Fruit fly (Drosophila melanogaster) whole organism, embryonic: ENCODE results near the gene Gpdh1.

Source experiments
- Antp ChIP-seq: fragments of 200-800 bp; sonication (Bioruptor generic); optimal IDR thresholded peaks from 3 replicates; lab custom pipeline; 2016; ENCODE audit warnings: missing biosample characterization, missing genetic modification characterization
- Awh ChIP-seq: fragments of 200-800 bp; sonication (Bioruptor generic); IDR thresholded peaks from 2 replicates; pipeline ENCODE4, ENCODE4 v1.3.6; 2022; ENCODE audit warnings: missing biosample characterization, missing genetic modification characterization
- CG10431 ChIP-seq: fragments of 200-800 bp; sonication (Bioruptor generic); optimal IDR thresholded peaks from 3 replicates; lab custom pipeline; 2018; ENCODE audit warnings: missing biosample characterization, mild to moderate bottlenecking, missing genetic modification characterization
- CG10959 ChIP-seq: fragments of 200-800 bp; sonication (Bioruptor generic); IDR thresholded peaks from 2 replicates; pipeline ENCODE4 v1.3.6; 2022; ENCODE audit warnings: missing biosample characterization, missing genetic modification characterization
- CG12071 ChIP-seq: fragments of 200-800 bp; sonication (Bioruptor generic); optimal IDR thresholded peaks from 3 replicates; lab custom pipeline; 2018; ENCODE audit warnings: missing biosample characterization, mild to moderate bottlenecking, missing genetic modification characterization
- CG1233 ChIP-seq: fragments of 200-800 bp; sonication (Bioruptor generic); optimal IDR thresholded peaks from 4 replicates; lab custom pipeline; 2018; ENCODE audit warnings: missing biosample characterization, mild to moderate bottlenecking, missing genetic modification characterization
- CG13123 ChIP-seq: fragments of 200-800 bp; sonication (Bioruptor generic); optimal IDR thresholded peaks from 2 replicates; lab custom pipeline; 2016; ENCODE audit warnings: missing biosample characterization, missing genetic modification characterization
- CG13894 ChIP-seq: fragments of 200-800 bp; sonication (Bioruptor generic); optimal IDR thresholded peaks from 3 replicates; lab custom pipeline; 2018; ENCODE audit warnings: missing biosample characterization, mild to moderate bottlenecking, missing genetic modification characterization, moderate library complexity
- CG1602 ChIP-seq: fragments of 200-800 bp; sonication (Bioruptor generic); optimal IDR thresholded peaks from 3 replicates; lab custom pipeline; 2016; ENCODE audit warnings: missing biosample characterization, missing genetic modification characterization
- CG17612 ChIP-seq: fragments of 200-800 bp; sonication (Bioruptor generic); IDR thresholded peaks from 2 replicates; pipeline ENCODE4 v1.3.6; 2022; ENCODE audit warnings: missing biosample characterization, missing genetic modification characterization
- CG1792 ChIP-seq: fragments of 200-800 bp; sonication (Bioruptor generic); optimal IDR thresholded peaks from 2 replicates; lab custom pipeline; 2016; ENCODE audit warnings: missing biosample characterization, missing genetic modification characterization
- CG2889 ChIP-seq: fragments of 200-800 bp; sonication (Bioruptor generic); IDR thresholded peaks from 3 replicates; pipeline ENCODE4 v1.3.6; 2022; ENCODE audit warnings: missing biosample characterization, missing genetic modification characterization
- CG30020 ChIP-seq: fragments of 200-800 bp; optimal IDR thresholded peaks from 2 replicates; lab custom pipeline; 2019; ENCODE audit warnings: missing biosample characterization, mild to moderate bottlenecking, missing genetic modification characterization, moderate library complexity
- CG32772 ChIP-seq: fragments of 200-800 bp; sonication (Bioruptor generic); IDR thresholded peaks from 2 replicates; pipeline ENCODE4 v1.3.6; 2022; ENCODE audit warnings: missing biosample characterization, missing genetic modification characterization
- CG34376 ChIP-seq: fragments of 200-800 bp; sonication (Bioruptor generic); optimal IDR thresholded peaks from 2 replicates; lab custom pipeline; 2018; ENCODE audit warnings: missing biosample characterization, mild to moderate bottlenecking, missing genetic modification characterization
- CG4617 ChIP-seq: fragments of 200-800 bp; sonication (Bioruptor generic); optimal IDR thresholded peaks from 3 replicates; lab custom pipeline; 2016; ENCODE audit warnings: missing biosample characterization, missing genetic modification characterization, borderline replicate concordance
- CG5180 ChIP-seq: fragments of 200-800 bp; sonication (Bioruptor generic); optimal IDR thresholded peaks from 3 replicates; lab custom pipeline; 2017; ENCODE audit warnings: missing biosample characterization, missing genetic modification characterization, mild to moderate bottlenecking, moderate library complexity, missing genetic modification reagents
- CG7745 ChIP-seq: fragments of 200-800 bp; sonication (Bioruptor generic); optimal IDR thresholded peaks from 2 replicates; lab custom pipeline; 2018; ENCODE audit warnings: missing biosample characterization, mild to moderate bottlenecking, missing genetic modification characterization, moderate library complexity
- CG8281 ChIP-seq: fragments of 200-800 bp; sonication (Bioruptor generic); optimal IDR thresholded peaks from 2 replicates; lab custom pipeline; 2018; ENCODE audit warnings: missing biosample characterization, mild to moderate bottlenecking, missing genetic modification characterization, moderate library complexity
- CG8944 ChIP-seq: fragments of 200-800 bp; sonication (Bioruptor generic); optimal IDR thresholded peaks from 3 replicates; lab custom pipeline; 2016; ENCODE audit warnings: missing biosample characterization, missing genetic modification characterization
- E2f1 ChIP-seq: fragments of 200-800 bp; sonication (Bioruptor generic); IDR thresholded peaks from 2 replicates; pipeline ENCODE4 v1.3.6; 2022; ENCODE audit warnings: missing biosample characterization, missing genetic modification characterization
- ERR ChIP-seq: fragments of 200-800 bp; sonication (Bioruptor generic); optimal IDR thresholded peaks from 2 replicates; lab custom pipeline; 2016; ENCODE audit warnings: missing biosample characterization, missing genetic modification characterization
- Eip74EF ChIP-seq, 2 experiments: fragments of 200-800 bp in 1 of 2; fragments of >200 bp in 1 of 2; sonication (Bioruptor generic) in 1 of 2; optimal IDR thresholded peaks; 2 replicates each; lab custom pipeline; 2017 to 2019; ENCODE audit warnings: missing biosample characterization in 2 of 2, missing genetic modification characterization in 2 of 2, mild to moderate bottlenecking in 1 of 2, moderate library complexity in 1 of 2
- Fer1 ChIP-seq: fragments of 200-800 bp; sonication (Bioruptor generic); optimal IDR thresholded peaks from 2 replicates; lab custom pipeline; 2017; ENCODE audit warnings: missing biosample characterization, mild to moderate bottlenecking, missing genetic modification characterization
- HmgD ChIP-seq: fragments of 200-800 bp; sonication (Bioruptor generic); optimal IDR thresholded peaks from 3 replicates; lab custom pipeline; 2016; ENCODE audit warnings: missing biosample characterization, missing genetic modification characterization
- Hmr ChIP-seq: fragments of 200-800 bp; sonication (Bioruptor generic); optimal IDR thresholded peaks from 3 replicates; lab custom pipeline; 2017; ENCODE audit warnings: mild to moderate bottlenecking, missing biosample characterization, missing genetic modification reagents, missing genetic modification characterization
- Mes4 ChIP-seq: fragments of 200-800 bp; sonication (Bioruptor generic); optimal IDR thresholded peaks from 2 replicates; lab custom pipeline; 2016; ENCODE audit warnings: missing biosample characterization, missing genetic modification characterization
- Myb ChIP-seq: fragments of 200-800 bp; sonication (Bioruptor generic); optimal IDR thresholded peaks from 2 replicates; lab custom pipeline; 2016; ENCODE audit warnings: missing biosample characterization, missing genetic modification characterization
- NfI ChIP-seq: fragments of 200-800 bp; sonication (Bioruptor generic); optimal IDR thresholded peaks from 3 replicates; lab custom pipeline; 2018; ENCODE audit warnings: missing biosample characterization, mild to moderate bottlenecking, missing genetic modification characterization, moderate library complexity
- Sox100B ChIP-seq: fragments of 200-800 bp; sonication (Bioruptor generic); optimal IDR thresholded peaks from 3 replicates; lab custom pipeline; 2018; ENCODE audit warnings: missing biosample characterization, mild to moderate bottlenecking, missing genetic modification characterization
- Stat92E ChIP-seq, 3 experiments: fragments of >200 bp in 2 of 3; fragments of 200-800 bp in 1 of 3; sonication (Bioruptor generic) in 1 of 3; optimal IDR thresholded peaks; 2 replicates each; lab custom pipeline; 2017 to 2019; ENCODE audit warnings: missing biosample characterization in 3 of 3, missing genetic modification characterization in 3 of 3, mild to moderate bottlenecking in 1 of 3, moderate library complexity in 1 of 3
- Tbp ChIP-seq: fragments of >200 bp; optimal IDR thresholded peaks from 2 replicates; lab custom pipeline; 2018; ENCODE audit warnings: missing biosample characterization, missing genetic modification characterization
- Xbp1 ChIP-seq: fragments of 200-800 bp; sonication (Bioruptor generic); optimal IDR thresholded peaks from 3 replicates; lab custom pipeline; 2016; ENCODE audit warnings: missing biosample characterization, mild to moderate bottlenecking, missing genetic modification characterization
- caup ChIP-seq: fragments of 200-800 bp; sonication (Bioruptor generic); optimal IDR thresholded peaks from 3 replicates; lab custom pipeline; 2017; ENCODE audit warnings: missing biosample characterization, mild to moderate bottlenecking, missing genetic modification characterization, moderate library complexity; ENCODE audit not compliant: severe bottlenecking
- crol ChIP-seq: fragments of 200-800 bp; sonication (Bioruptor generic); IDR thresholded peaks from 2 replicates; pipeline ENCODE4 v1.3.6; 2022; ENCODE audit warnings: missing biosample characterization, missing genetic modification characterization
- cwo ChIP-seq: fragments of 200-800 bp; sonication (Bioruptor generic); optimal IDR thresholded peaks from 3 replicates; lab custom pipeline; 2017; ENCODE audit warnings: missing biosample characterization, missing genetic modification characterization, mild to moderate bottlenecking, moderate library complexity, missing genetic modification reagents
- esg ChIP-seq: fragments of 200-800 bp; sonication (Bioruptor generic); conservative IDR thresholded peaks from 2 replicates; pipeline ENCODE4 v1.3.6; 2022; ENCODE audit warnings: missing biosample characterization, missing genetic modification characterization
- exex ChIP-seq: fragments of 200-800 bp; sonication (Bioruptor generic); optimal IDR thresholded peaks from 4 replicates; lab custom pipeline; 2018; ENCODE audit warnings: missing biosample characterization, mild to moderate bottlenecking, missing genetic modification characterization, moderate library complexity
- gem ChIP-seq: fragments of 200-800 bp; sonication (Bioruptor generic); optimal IDR thresholded peaks from 2 replicates; lab custom pipeline; 2019; ENCODE audit warnings: missing biosample characterization, mild to moderate bottlenecking, missing genetic modification characterization, moderate library complexity
- grn ChIP-seq: fragments of 200-800 bp; sonication (Bioruptor generic); optimal IDR thresholded peaks from 3 replicates; lab custom pipeline; 2017; ENCODE audit warnings: missing biosample characterization, missing genetic modification characterization
- gt ChIP-seq: fragments of 200-800 bp; sonication (Bioruptor generic); IDR thresholded peaks from 2 replicates; pipeline ENCODE4 v1.3.6; 2022; ENCODE audit warnings: missing biosample characterization, missing genetic modification characterization
- kay ChIP-seq: fragments of 200-800 bp; sonication (Bioruptor generic); optimal IDR thresholded peaks from 2 replicates; lab custom pipeline; 2016; ENCODE audit warnings: missing biosample characterization, missing genetic modification characterization
- phol ChIP-seq: fragments of 200-800 bp; sonication (Bioruptor generic); optimal IDR thresholded peaks from 3 replicates; lab custom pipeline; 2018; ENCODE audit warnings: missing biosample characterization, mild to moderate bottlenecking, missing genetic modification characterization, moderate library complexity
- shn ChIP-seq: fragments of 200-800 bp; sonication (Bioruptor generic); optimal IDR thresholded peaks from 3 replicates; lab custom pipeline; 2016; ENCODE audit warnings: missing biosample characterization, missing genetic modification characterization
- sna ChIP-seq: fragments of 200-800 bp; sonication (Bioruptor generic); IDR thresholded peaks from 2 replicates; pipeline ENCODE4 v1.3.6; 2022; ENCODE audit warnings: missing biosample characterization, missing genetic modification characterization; ENCODE audit not compliant: partially characterized antibody
- sug ChIP-seq: fragments of 200-800 bp; optimal IDR thresholded peaks from 2 replicates; lab custom pipeline; 2019; ENCODE audit warnings: missing biosample characterization, mild to moderate bottlenecking, missing genetic modification characterization, moderate library complexity
- tio ChIP-seq: fragments of 200-800 bp; sonication (Bioruptor generic); optimal IDR thresholded peaks from 2 replicates; lab custom pipeline; 2017; ENCODE audit warnings: missing biosample characterization, missing genetic modification characterization, inconsistent platforms
- trh ChIP-seq: fragments of 200-800 bp; sonication (Bioruptor generic); optimal IDR thresholded peaks from 2 replicates; lab custom pipeline; 2016; ENCODE audit warnings: missing biosample characterization, missing genetic modification characterization
- twi ChIP-seq: fragments of 200-800 bp; optimal IDR thresholded peaks from 2 replicates; lab custom pipeline; 2019; ENCODE audit warnings: missing biosample characterization, mild to moderate bottlenecking, missing genetic modification characterization, moderate library complexity

The Gpdh1 gene

dm6 chr2L:5982334-5982987, 39.0 kb downstream of the Gpdh1 start (continued):
- TF ChIP-seq CG7745 (tag; lab: Kevin White, UChicago) (no peak), Sox100B (GFP tag; lab: Kevin White, UChicago) (peak; percentile 7), CG8944 (GFP tag; lab: Kevin White, UChicago) (no peak), CG13123 (GFP tag; lab: Kevin White, UChicago) (no peak), CG2889 (GFP tag; lab: Robert Waterston, UW) (no peak), CG1792 (GFP tag; lab: Kevin White, UChicago) (no peak), phol (no peak), CG1233 (peak; percentile 33), Awh (GFP tag; lab: Robert Waterston, UW) (no peak), CG10959 (no peak), Tbp (GFP tag; lab: Kevin White, UChicago) (no peak), CG5180 (GFP tag; lab: Kevin White, UChicago) (peak; percentile 93), kay (GFP tag; lab: Kevin White, UChicago) (peak; percentile 2), caup (peak; percentile 59), cwo (no peak), HmgD (GFP tag; lab: Kevin White, UChicago) (peak; percentile 43), trh (GFP tag; lab: Kevin White, UChicago) (no peak), exex (peak; percentile 4), ERR (GFP tag; lab: Kevin White, UChicago) (peak; percentile 53), esg (no peak), Fer1 (GFP tag; lab: Kevin White, UChicago) (peak; percentile 47), CG32772 (GFP tag; lab: Robert Waterston, UW) (no peak), grn (GFP tag; lab: Kevin White, UChicago) (peak; percentile 36), CG13894 (tag; lab: Kevin White, UChicago) (peak; percentile 68), CG17612 (GFP tag; lab: Robert Waterston, UW) (no peak), Mes4 (GFP tag; lab: Kevin White, UChicago) (peak; percentile 23), gt (GFP tag; lab: Robert Waterston, UW) (no peak), CG4617 (GFP tag; lab: Kevin White, UChicago) (no peak), Antp (GFP tag; lab: Kevin White, UChicago) (peak; percentile 11), CG1602 (GFP tag; lab: Kevin White, UChicago) (peak; percentile 2), Eip74EF (GFP tag; optimal IDR thresholded peaks at IDR 0.05; lab: Kevin White, UChicago) (peak in 1 of 2 experiments; percentile 41), CG12071 (GFP tag; lab: Kevin White, UChicago) (peak; percentile 45), CG8281 (tag; lab: Kevin White, UChicago) (no peak), CG30020 (tag; lab: Kevin White, UChicago) (no peak), twi (tag; lab: Kevin White, UChicago) (peak; percentile 15), CG10431 (GFP tag; lab: Kevin White, UChicago) (peak; percentile 34), sna (GFP tag; lab: Robert Waterston, UW) (no peak), sug (tag; lab: Kevin White, UChicago) (peak; percentile 75), Hmr (GFP tag; lab: Kevin White, UChicago) (peak; percentile 53), NfI (GFP tag; lab: Kevin White, UChicago) (peak; percentile 30), Xbp1 (GFP tag; lab: Kevin White, UChicago) (peak; percentile 26), Myb (peak; percentile 41), gem (tag; lab: Kevin White, UChicago) (no peak), tio (no peak), CG34376 (GFP tag; lab: Kevin White, UChicago) (peak; percentile 45), shn (no peak), crol (no peak), E2f1 (GFP tag; lab: Robert Waterston, UW) (no peak), Stat92E (GFP tag; optimal IDR thresholded peaks at IDR 0.05; lab: Kevin White, UChicago) (no peak)
